Worm (Caenorhabditis elegans) whole organism, L1 larva: Measurements from ENCODE around the gene fbxa-32.

Experiments
- blmp-1 ChIP-seq: fragments of 150-350 bp; optimal IDR thresholded peaks from 2 replicates; lab custom pipeline; 2014; ENCODE audit warnings: missing biosample characterization, missing genetic modification characterization
- efl-3 ChIP-seq: fragments of 200-800 bp; sonication (Bioruptor generic); optimal IDR thresholded peaks from 2 replicates; lab custom pipeline; 2018; ENCODE audit warnings: mild to moderate bottlenecking, missing genetic modification characterization, missing compliant biosample characterization
- egl-13 ChIP-seq: sonication (generic microtip); optimal IDR thresholded peaks from 2 replicates; lab custom pipeline; 2016; ENCODE audit warnings: missing genotype, missing genetic modification reagents, missing genetic modification characterization, missing compliant biosample characterization
- nhr-237 ChIP-seq: fragments of 150-350 bp; optimal IDR thresholded peaks from 2 replicates; lab custom pipeline; 2014; ENCODE audit warnings: missing biosample characterization, missing genetic modification characterization
- swsn-7 ChIP-seq: sonication (generic microtip); optimal IDR thresholded peaks from 2 replicates; lab custom pipeline; 2016; ENCODE audit warnings: missing genetic modification characterization, missing compliant biosample characterization

- TF ChIP-seq nhr-237: no peak
- TF ChIP-seq efl-3 (GFP tag; lab: Kevin White, UChicago): no peak
- TF ChIP-seq swsn-7: peak; percentile 10
- no peak for TF ChIP-seq blmp-1 (tag; lab: Kevin White, UChicago)
- TF ChIP-seq egl-13 (tag; lab: Kevin White, UChicago): no peak
These were observed 25.9 kb downstream of the fbxa-32 start, which contains the start of gene fbxa-63 for ce11 chrIII:1243199-1243598.
